Worm (Caenorhabditis elegans): ENCODE data around the gene Y5H2A.4.
"Not testable (repeated sequence)": the region's sequence is repeated elsewhere in the genome, so short reads cannot be mapped to it uniquely, and the experiment has no call there.

Y5H2A.4 gene

DNA sequence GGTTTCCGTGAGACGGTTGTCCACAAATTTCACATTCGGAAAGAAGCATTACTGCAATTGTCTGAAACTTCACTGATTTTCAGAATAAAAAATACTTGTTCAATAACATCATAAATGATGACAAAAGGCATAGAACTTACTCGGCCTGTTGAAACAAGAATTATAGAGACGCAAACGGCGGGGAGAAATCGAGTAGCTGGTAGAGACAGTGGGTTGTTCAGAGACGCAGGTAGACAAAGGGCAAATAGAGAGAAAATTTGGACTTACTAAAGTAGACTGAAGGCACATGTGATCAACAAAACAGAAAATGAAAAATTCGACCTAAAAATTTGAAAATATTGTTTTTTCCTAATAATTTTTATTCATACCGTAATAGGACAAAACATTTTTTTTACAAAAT lies 14.4 kb downstream of the Y5H2A.4 start, which contains the start of gene nhr-182:
TSS of gene nhr-182 (minus strand) at position 178 of the 400 bp plus-strand sequence.
- TF ChIP-seq elt-3 (tag; optimal IDR thresholded peaks at IDR 0.05): no peak
- TF ChIP-seq zip-8 (tag; optimal IDR thresholded peaks at IDR 0.05): no peak
- no peak for TF ChIP-seq unc-120 (tag; optimal IDR thresholded peaks at IDR 0.05; ENCODE audit: poor library complexity, severe bottlenecking)
- no peak for TF ChIP-seq ces-1 (GFP tag; optimal IDR thresholded peaks at IDR 0.05)
- peak; percentile 75 for TF ChIP-seq pha-4 (tag; optimal IDR thresholded peaks at IDR 0.05)
- no peak for TF ChIP-seq nhr-28 (tag; optimal IDR thresholded peaks at IDR 0.05)
- no peak for TF ChIP-seq tbx-8 (GFP tag; optimal IDR thresholded peaks at IDR 0.05)

DNA sequence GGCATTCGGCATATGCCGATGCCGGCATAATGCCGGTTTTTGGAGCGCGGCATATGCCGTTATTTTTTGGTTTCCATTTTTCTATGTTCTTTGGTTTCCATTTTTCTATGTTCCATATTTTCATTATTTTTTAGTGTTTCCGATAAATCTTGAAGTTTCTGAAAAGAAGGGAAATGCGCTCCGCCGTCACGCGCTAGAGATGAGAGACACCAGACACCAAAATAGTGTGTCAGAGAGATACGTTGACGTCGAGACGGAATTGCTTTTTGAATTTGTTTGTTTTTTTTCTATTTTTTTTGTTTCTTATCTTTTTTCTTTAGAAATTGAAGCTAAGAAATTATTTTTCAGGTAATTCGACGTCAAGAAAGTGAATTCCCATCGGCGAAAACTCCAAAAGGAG lies 19.0 kb downstream of the Y5H2A.4 start, which contains the start of gene F41B5.1:
TSS of gene F41B5.1 (plus strand) at position 343 of the 400 bp plus-strand sequence.
- not testable (repeated sequence) for TF ChIP-seq ceh-83 (GFP tag; optimal IDR thresholded peaks at IDR 0.05); snpc-4 (tag; optimal IDR thresholded peaks at IDR 0.05); hlh-1 (tag; optimal IDR thresholded peaks at IDR 0.05)

DNA sequence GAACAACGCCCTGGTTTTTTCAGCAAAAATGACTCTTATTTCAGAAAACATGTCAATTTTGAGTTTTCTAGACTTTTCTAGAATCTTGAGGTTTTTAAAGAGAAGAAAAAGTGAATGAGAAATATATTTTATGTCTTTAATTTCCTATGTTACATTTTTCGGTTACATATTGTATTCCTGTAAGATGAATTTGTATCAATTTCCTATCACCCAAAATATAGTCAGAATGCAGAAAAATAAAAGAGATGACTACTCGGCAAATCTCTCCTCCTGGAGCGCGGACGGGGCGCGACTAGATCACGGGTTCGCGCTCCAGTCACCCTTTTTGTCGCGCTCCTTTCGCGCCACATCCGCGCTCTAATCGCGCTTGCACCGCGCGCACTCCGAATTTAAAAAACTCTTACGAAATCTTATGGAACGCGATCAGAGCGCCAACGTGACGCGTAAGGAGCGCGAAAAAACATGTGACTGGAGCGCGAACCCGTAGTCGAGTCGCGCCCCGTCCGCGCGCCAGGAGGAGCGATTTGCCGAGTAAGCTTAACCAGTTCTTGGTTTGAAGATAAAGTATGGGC lies 19.5 kb downstream of the Y5H2A.4 start, which contains the start of gene str-253:
TSS of gene str-253 (minus strand) at position 51 of the 572 bp plus-strand sequence.
- no peak for TF ChIP-seq unc-62 (GFP tag; optimal IDR thresholded peaks at IDR 0.05)
- no peak for TF ChIP-seq nhr-12 (tag; optimal IDR thresholded peaks at IDR 0.05)

DNA sequence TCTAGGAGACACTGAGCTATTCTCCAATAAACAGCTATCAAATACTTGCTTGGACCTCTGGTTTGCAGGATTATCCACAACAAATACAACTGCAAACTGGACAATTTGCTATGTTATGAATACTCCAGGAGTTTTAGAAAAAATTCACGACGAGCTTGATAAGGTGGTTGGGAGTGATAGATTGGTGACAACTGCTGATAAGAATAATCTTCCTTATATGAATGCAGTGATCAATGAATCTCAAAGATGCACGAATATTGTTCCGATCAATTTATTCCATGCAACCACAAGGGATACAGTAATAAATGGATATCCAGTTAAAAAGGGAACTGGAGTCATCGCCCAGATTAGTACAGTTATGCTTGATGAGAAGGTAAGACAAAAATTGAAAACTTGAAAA lies 22.4 kb downstream of the Y5H2A.4 start:
- no peak for TF ChIP-seq ceh-39 (tag; optimal IDR thresholded peaks at IDR 0.05)

DNA sequence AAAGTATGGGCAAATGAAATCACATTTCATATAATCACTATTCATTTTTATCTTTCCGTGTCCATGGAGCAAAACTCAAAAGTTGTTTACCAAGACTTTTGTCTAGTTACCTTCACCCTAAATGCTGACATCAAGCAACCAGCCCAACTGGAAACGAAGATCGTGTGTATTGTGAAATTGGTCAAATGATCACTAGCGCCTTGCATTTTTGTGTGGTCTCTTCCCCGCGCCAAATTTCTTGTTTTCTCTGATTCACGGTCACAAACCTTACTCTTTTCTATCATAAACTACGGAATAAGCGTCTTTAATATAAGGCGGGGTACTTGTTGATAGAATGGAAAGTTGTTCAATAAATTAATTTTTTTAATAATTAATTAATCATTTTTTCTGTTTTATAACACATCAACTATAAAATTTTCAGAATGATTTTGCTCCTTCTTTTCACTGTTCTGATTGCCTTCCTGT lies 24.0 kb downstream of the Y5H2A.4 start, which contains the start of gene cyp-33C7:
TSS of gene cyp-33C7 (plus strand) at position 415 of the 465 bp plus-strand sequence.
- TF ChIP-seq blmp-1 (tag; optimal IDR thresholded peaks at IDR 0.05) (no peak), unc-62 (GFP tag; optimal IDR thresholded peaks at IDR 0.05) (no peak), M03D4.4 (tag; optimal IDR thresholded peaks at IDR 0.05) (no peak), mep-1 (tag; optimal IDR thresholded peaks at IDR 0.05) (no peak), mls-2 (tag; optimal IDR thresholded peaks at IDR 0.05) (no peak), nhr-12 (tag; optimal IDR thresholded peaks at IDR 0.05) (no peak), unc-120 (tag; optimal IDR thresholded peaks at IDR 0.05; ENCODE audit: poor library complexity, severe bottlenecking) (no peak), nhr-76 (tag; optimal IDR thresholded peaks at IDR 0.05) (no peak), elt-3 (tag; optimal IDR thresholded peaks at IDR 0.05) (no peak), lin-13 (tag; optimal IDR thresholded peaks at IDR 0.05) (no peak), nhr-2 (tag; optimal IDR thresholded peaks at IDR 0.05) (no peak), ham-2 (GFP tag; optimal IDR thresholded peaks at IDR 0.05) (no peak), zip-8 (tag; optimal IDR thresholded peaks at IDR 0.05) (no peak), ces-1 (GFP tag; optimal IDR thresholded peaks at IDR 0.05) (no peak), lsy-2 (tag; optimal IDR thresholded peaks at IDR 0.05) (no peak), sptf-1 (tag; optimal IDR thresholded peaks at IDR 0.05) (no peak), bed-3 (GFP tag; optimal IDR thresholded peaks at IDR 0.05) (no peak)

DNA sequence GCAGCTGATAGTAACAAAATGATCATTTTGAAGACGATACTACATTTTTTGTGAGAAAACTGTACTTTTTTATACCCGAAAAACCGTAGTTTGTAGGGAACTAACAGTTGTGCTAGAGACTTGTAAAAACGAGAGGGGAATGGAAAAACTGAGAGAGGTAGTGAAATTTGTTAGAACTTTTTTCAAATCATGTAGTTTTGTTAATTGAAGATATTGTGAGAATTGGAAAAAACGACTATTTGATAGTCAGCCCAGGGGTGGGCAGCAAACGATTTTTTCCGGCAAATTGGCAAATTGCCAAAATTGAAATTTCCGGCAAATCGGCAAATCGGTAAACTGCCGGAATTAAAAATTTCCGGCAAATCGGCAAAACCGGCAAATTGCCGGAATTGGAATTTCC lies 24.8 kb downstream of the Y5H2A.4 start, which contains the start of gene cyp-33C6:
TSS of gene cyp-33C6 (minus strand) at position 101 of the 400 bp plus-strand sequence.
- TF ChIP-seq nhr-237 (tag; optimal IDR thresholded peaks at IDR 0.05): no peak
- no peak for TF ChIP-seq snpc-4 (tag; optimal IDR thresholded peaks at IDR 0.05)
- TF ChIP-seq nhr-12 (tag; optimal IDR thresholded peaks at IDR 0.05): no peak
- no peak for TF ChIP-seq unc-120 (tag; optimal IDR thresholded peaks at IDR 0.05; ENCODE audit: poor library complexity, severe bottlenecking)
- TF ChIP-seq sptf-1 (tag; optimal IDR thresholded peaks at IDR 0.05): no peak
- TF ChIP-seq ceh-39 (tag; optimal IDR thresholded peaks at IDR 0.05): no peak
- TF ChIP-seq ztf-11 (tag; optimal IDR thresholded peaks at IDR 0.05): no peak
- TF ChIP-seq nhr-76 (tag; optimal IDR thresholded peaks at IDR 0.05): no peak
- TF ChIP-seq elt-1 (tag; optimal IDR thresholded peaks at IDR 0.05; ENCODE audit: borderline replicate concordance, insufficient read depth): no peak
- no peak for TF ChIP-seq cnd-1 (tag; optimal IDR thresholded peaks at IDR 0.05)
- no peak for TF ChIP-seq sem-2 (GFP tag; optimal IDR thresholded peaks at IDR 0.05)

Measured in whole organism, mixed stage, embryonic.